Worm (Caenorhabditis elegans): ENCODE measurements around the gene top-2.

DNA sequence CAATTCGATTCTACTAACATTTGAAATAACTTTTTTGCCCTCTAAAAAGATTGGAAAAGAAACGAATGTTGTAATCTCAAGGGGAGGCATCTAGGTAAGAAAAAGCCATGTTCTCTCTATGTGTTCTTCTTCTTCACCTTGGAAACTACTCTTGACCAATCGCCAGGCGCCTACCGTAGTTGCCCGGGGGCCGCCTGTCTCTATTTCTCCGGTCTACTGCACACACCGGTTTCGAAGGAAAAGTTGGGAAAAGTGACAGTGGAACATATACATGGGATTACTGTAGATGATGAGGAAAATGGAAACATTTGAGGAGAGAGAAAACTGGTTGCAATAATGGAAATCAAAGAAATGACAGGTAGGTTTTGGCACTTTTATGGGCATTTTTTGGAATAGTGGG is 51.6 kb downstream of the top-2 start:
- TF ChIP-seq fkh-10 (GFP tag; optimal IDR thresholded peaks at IDR 0.05) (no peak), zfp-2 (tag; optimal IDR thresholded peaks at IDR 0.05) (no peak), ceh-20 (GFP tag; IDR thresholded peaks at IDR 0.05) (no peak), nhr-6 (tag; optimal IDR thresholded peaks at IDR 0.05) (no peak), nhr-237 (tag; optimal IDR thresholded peaks at IDR 0.05) (no peak), pha-4 (GFP tag; IDR thresholded peaks at IDR 0.05) (no peak), pha-4 (tag; optimal IDR thresholded peaks at IDR 0.05) (no peak), fos-1 (tag; optimal IDR thresholded peaks at IDR 0.05) (no peak), mdl-1 (tag; optimal IDR thresholded peaks at IDR 0.05) (no peak), nhr-42 (GFP tag; IDR thresholded peaks at IDR 0.05) (no peak), unc-62 (GFP tag; optimal IDR thresholded peaks at IDR 0.05 in 1 of 2) (no peak), unc-62 (tag; optimal IDR thresholded peaks at IDR 0.05) (no peak)

Data from whole organism, L4 larva.